Fruit fly (Drosophila melanogaster): ENCODE measurements around the gene CG4119.

Gene CG4119

dm6 chrX:5671537-5672029 lies 5.7 kb downstream of the CG4119 start, which contains the start of gene Rab18 (continued):
- TF ChIP-seq disco-r (GFP tag; optimal IDR thresholded peaks at IDR 0.05), result no peak
- no peak for TF ChIP-seq CG15479 (GFP tag; optimal IDR thresholded peaks at IDR 0.05)
- TF ChIP-seq CG4404 (GFP tag; IDR thresholded peaks at IDR 0.05), result peak; percentile 20; the same call in 1 of the 2 replicates
- no peak for TF ChIP-seq az2 (GFP tag; optimal IDR thresholded peaks at IDR 0.05)
- TF ChIP-seq crc (GFP tag; optimal IDR thresholded peaks at IDR 0.05), result no peak
- TF ChIP-seq Hand (GFP tag; optimal IDR thresholded peaks at IDR 0.05), result no peak
- TF ChIP-seq CG14441 (GFP tag; IDR thresholded peaks at IDR 0.05), result peak; percentile 37; the same call in 1 of the 2 replicates
- no peak for TF ChIP-seq CG6854 (GFP tag; optimal IDR thresholded peaks at IDR 0.05)
- no peak for TF ChIP-seq CG8089 (GFP tag; optimal IDR thresholded peaks at IDR 0.05)
- TF ChIP-seq CG5180 (GFP tag; optimal IDR thresholded peaks at IDR 0.05), result peak; percentile 25
- TF ChIP-seq gfzf (GFP tag; optimal IDR thresholded peaks at IDR 0.05), result no peak
- 0 out of 2 replicates have a peak, but pooled peaks have one; percentile 12 for TF ChIP-seq chm (GFP tag; IDR thresholded peaks at IDR 0.05)
- peak; percentile 41 for TF ChIP-seq CG13287 (GFP tag; IDR thresholded peaks at IDR 0.05; ENCODE audit: partially characterized antibody)
- no peak for TF ChIP-seq CG6175 (GFP tag; IDR thresholded peaks at IDR 0.05)
- TF ChIP-seq dati (GFP tag; IDR thresholded peaks at IDR 0.05), result no peak
- no peak for TF ChIP-seq CG1233 (GFP tag; optimal IDR thresholded peaks at IDR 0.05)
- peak; percentile 9; the same call in 1 of the 3 replicates for TF ChIP-seq CG17361 (GFP tag; IDR thresholded peaks at IDR 0.05)
- no peak for TF ChIP-seq hth (optimal IDR thresholded peaks at IDR 0.05)
- TF ChIP-seq Hr39 (optimal IDR thresholded peaks at IDR 0.05), result no peak
- peak; percentile 44; the same call in 2 of the 3 replicates for TF ChIP-seq Aef1 (GFP tag; IDR thresholded peaks at IDR 0.05)
- TF ChIP-seq oc (tag; optimal IDR thresholded peaks at IDR 0.05), result no peak
- no peak for TF ChIP-seq CG17328 (GFP tag; IDR thresholded peaks at IDR 0.05)
- peak; percentile 65 for TF ChIP-seq CG16813 (GFP tag; IDR thresholded peaks at IDR 0.05; ENCODE audit: partially characterized antibody)
- TF ChIP-seq H2.0 (GFP tag; IDR thresholded peaks at IDR 0.05), result peak; percentile 13; the same call in 1 of the 2 replicates
- no peak for TF ChIP-seq Fer2 (tag; optimal IDR thresholded peaks at IDR 0.05)
- no peak for TF ChIP-seq br (optimal IDR thresholded peaks at IDR 0.05)
- TF ChIP-seq Ssrp (tag; optimal IDR thresholded peaks at IDR 0.05), result no peak
- peak; percentile 11 for TF ChIP-seq CG30020 (tag; optimal IDR thresholded peaks at IDR 0.05)
- TF ChIP-seq CG4282 (GFP tag; optimal IDR thresholded peaks at IDR 0.05), result no peak
- no peak for TF ChIP-seq CG3065 (GFP tag; optimal IDR thresholded peaks at IDR 0.05)
- TF ChIP-seq CG11247 (GFP tag; IDR thresholded peaks at IDR 0.05), result 0 out of 2 replicates have a peak, but pooled peaks have one; percentile 13
- no peak for TF ChIP-seq Tbp (GFP tag; optimal IDR thresholded peaks at IDR 0.05)
- peak; percentile 27 for TF ChIP-seq pum (GFP tag; optimal IDR thresholded peaks at IDR 0.05)
- TF ChIP-seq Mad (GFP tag; optimal IDR thresholded peaks at IDR 0.05), result no peak
- no peak for TF ChIP-seq fd96Cb (tag; optimal IDR thresholded peaks at IDR 0.05)
- TF ChIP-seq CG6254 (GFP tag; optimal IDR thresholded peaks at IDR 0.05), result no peak
- TF ChIP-seq CG16863 (GFP tag; optimal IDR thresholded peaks at IDR 0.05), result no peak
- no peak for TF ChIP-seq en (GFP tag; optimal IDR thresholded peaks at IDR 0.05)
- TF ChIP-seq chn (GFP tag; optimal IDR thresholded peaks at IDR 0.05), result peak; percentile 2
- no peak for TF ChIP-seq CG32767 (GFP tag; IDR thresholded peaks at IDR 0.05)
- peak; percentile 16 for TF ChIP-seq CG1602 (GFP tag; optimal IDR thresholded peaks at IDR 0.05)
- peak; percentile 57 for TF ChIP-seq bbx (GFP tag; IDR thresholded peaks at IDR 0.05; ENCODE audit: partially characterized antibody)
- no peak for TF ChIP-seq Oaz (GFP tag; IDR thresholded peaks at IDR 0.05)
- no peak for TF ChIP-seq CG2678 (tag; optimal IDR thresholded peaks at IDR 0.05)
- peak; percentile 15; the same call in 1 of the 3 replicates for TF ChIP-seq Mrtf (GFP tag; IDR thresholded peaks at IDR 0.05)
- TF ChIP-seq CG10431 (GFP tag; optimal IDR thresholded peaks at IDR 0.05), result no peak
- no peak for TF ChIP-seq ewg (GFP tag; optimal IDR thresholded peaks at IDR 0.05)
- TF ChIP-seq sens-2 (GFP tag; IDR thresholded peaks at IDR 0.05), result no peak
- TF ChIP-seq CG7987 (GFP tag; optimal IDR thresholded peaks at IDR 0.05), result no peak
- no peak for TF ChIP-seq sna (GFP tag; IDR thresholded peaks at IDR 0.05; ENCODE audit: partially characterized antibody)
- TF ChIP-seq CG6683 (GFP tag; optimal IDR thresholded peaks at IDR 0.05), result no peak

Data from whole organism, embryonic.